Worm (Caenorhabditis elegans): Measurements from ENCODE around the gene Y66D12A.1.
A peak's percentile ranks its signal among the peaks of the same experiment; 100 is the strongest.

Y66D12A.1 gene

ce11 chrIII:11592096-11592495 is 15.9 kb upstream of the Y66D12A.1 start:
- no peak for TF ChIP-seq F13C5.2 (tag; optimal IDR thresholded peaks at IDR 0.05)
- TF ChIP-seq scrt-1 (GFP tag; IDR thresholded peaks at IDR 0.05): no peak
- TF ChIP-seq tra-4 (tag; optimal IDR thresholded peaks at IDR 0.05): no peak
- no peak for TF ChIP-seq hnd-1 (tag; optimal IDR thresholded peaks at IDR 0.05)
- no peak for TF ChIP-seq pes-1 (GFP tag; IDR thresholded peaks at IDR 0.05)

- no peak for TF ChIP-seq flt-1 (GFP tag; IDR thresholded peaks at IDR 0.05)
- TF ChIP-seq aly-1 (tag; optimal IDR thresholded peaks at IDR 0.05): no peak
- no peak for TF ChIP-seq ceh-36 (tag; optimal IDR thresholded peaks at IDR 0.05)
- no peak for TF ChIP-seq ets-7 (tag; optimal IDR thresholded peaks at IDR 0.05)
- TF ChIP-seq scrt-1 (GFP tag; IDR thresholded peaks at IDR 0.05): no peak
- TF ChIP-seq pes-1 (GFP tag; IDR thresholded peaks at IDR 0.05): no peak
- no peak for TF ChIP-seq hmbx-1 (tag; optimal IDR thresholded peaks at IDR 0.05)
- no peak for TF ChIP-seq ceh-13 (GFP tag; optimal IDR thresholded peaks at IDR 0.05)
- no peak for TF ChIP-seq hmg-4 (GFP tag; optimal IDR thresholded peaks at IDR 0.05)
- no peak for TF ChIP-seq F13C5.2 (tag; optimal IDR thresholded peaks at IDR 0.05)
These were observed 1.6 kb downstream of the Y66D12A.1 start, which contains the start of gene Y66D12A.30 for ce11 chrIII:11609568-11609967. Gene Y66D12A.30, plus strand, starts transcription at chrIII:11609868.

DNA sequence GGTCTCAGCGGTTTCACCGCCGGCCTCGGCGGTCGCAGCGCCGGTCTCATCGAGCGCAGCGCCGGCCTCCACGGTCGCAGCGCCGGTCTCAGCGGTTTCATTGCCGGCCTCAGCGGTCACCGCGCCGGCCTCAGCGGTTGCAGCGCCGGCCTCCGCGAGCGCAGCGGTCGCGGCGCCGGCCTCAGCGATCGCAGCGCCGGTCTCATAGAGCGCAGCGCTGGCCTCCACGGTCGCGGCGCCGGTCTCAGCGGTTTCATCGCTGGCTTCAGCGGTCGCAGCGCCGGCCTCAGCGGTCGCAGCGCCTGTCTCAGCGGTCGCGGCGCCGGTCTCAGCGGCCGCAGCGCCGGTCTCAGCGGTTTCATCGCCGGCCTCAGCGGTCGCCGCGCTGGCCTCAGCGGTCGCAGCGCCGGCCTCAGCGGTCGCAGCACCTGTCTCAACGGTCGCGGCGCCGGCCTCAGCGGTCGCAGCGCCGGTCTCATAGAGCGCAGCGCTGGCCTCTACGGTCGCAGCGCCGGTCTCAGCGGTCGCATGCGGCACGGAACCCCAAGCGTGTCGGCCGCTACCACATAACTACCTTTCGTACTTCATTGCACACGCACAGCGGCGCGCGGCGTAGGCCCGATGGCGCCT is 3.8 kb downstream of the Y66D12A.1 start:
- 0 out of 2 replicates have a peak, but pooled peaks have one; percentile 44 for TF ChIP-seq pes-1 (GFP tag; IDR thresholded peaks at IDR 0.05)
- TF ChIP-seq tbx-37 (GFP tag; conservative IDR thresholded peaks at IDR 0.05): no peak

DNA sequence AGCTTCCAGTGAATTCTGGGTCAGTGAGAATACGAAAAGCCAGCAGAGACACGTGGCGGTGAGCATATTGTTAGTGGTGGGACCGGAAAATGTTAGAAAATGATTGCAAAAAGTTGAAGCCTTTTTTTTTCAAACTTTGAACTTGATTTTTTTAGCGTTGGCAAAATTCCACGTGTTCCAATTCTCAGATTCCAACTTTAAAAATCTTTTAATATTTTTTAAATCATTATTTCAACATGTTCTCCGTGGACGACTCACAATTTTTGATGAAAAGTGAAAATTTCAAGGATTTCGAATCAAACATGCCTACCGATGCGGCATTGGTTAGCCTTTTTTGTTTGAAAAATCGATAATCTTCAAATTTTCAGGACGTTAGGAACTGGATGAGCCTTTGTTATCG is 4.4 kb downstream of the Y66D12A.1 start, which contains the start of the genes Y66A7A.9 and Y66A7A.4:
Gene Y66A7A.9 (minus strand): TSS at position 101 of the 400 bp plus-strand sequence.
Gene Y66A7A.4 (plus strand): TSS at position 237 of the 400 bp plus-strand sequence.
- no peak for TF ChIP-seq pes-1 (GFP tag; IDR thresholded peaks at IDR 0.05)

DNA sequence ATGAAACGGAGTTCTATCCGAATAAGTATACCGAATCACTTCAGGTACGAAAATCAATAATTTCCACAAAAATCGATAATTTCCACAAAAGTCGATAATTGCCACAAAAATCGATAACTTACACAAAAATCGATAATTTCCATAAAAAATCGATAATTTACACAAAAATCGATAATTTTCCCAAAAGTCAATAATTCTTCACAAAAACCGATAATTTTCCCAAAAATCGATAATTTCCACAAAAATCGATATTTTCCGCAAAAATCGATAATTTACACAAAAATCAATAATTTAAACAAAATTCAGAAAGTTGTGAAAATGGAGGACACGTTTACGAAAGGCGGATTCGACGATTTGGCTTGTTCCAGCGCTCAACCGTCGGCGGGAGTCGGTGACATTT is 6.9 kb downstream of the Y66D12A.1 start:
- TF ChIP-seq B0310.2 (tag; optimal IDR thresholded peaks at IDR 0.05) (no peak), tbx-11 (GFP tag; IDR thresholded peaks at IDR 0.05) (no peak)

- TF ChIP-seq ceh-13 (GFP tag; optimal IDR thresholded peaks at IDR 0.05) (no peak), pes-1 (GFP tag; IDR thresholded peaks at IDR 0.05) (no peak), tbx-37 (GFP tag; conservative IDR thresholded peaks at IDR 0.05) (no peak), ets-7 (tag; optimal IDR thresholded peaks at IDR 0.05) (no peak), hnd-1 (tag; optimal IDR thresholded peaks at IDR 0.05) (no peak), hmg-4 (GFP tag; optimal IDR thresholded peaks at IDR 0.05) (no peak), B0310.2 (tag; optimal IDR thresholded peaks at IDR 0.05) (no peak), ceh-36 (tag; optimal IDR thresholded peaks at IDR 0.05) (no peak), ama-1 (optimal IDR thresholded peaks at IDR 0.05) (no peak), scrt-1 (GFP tag; IDR thresholded peaks at IDR 0.05) (no peak), tbx-11 (GFP tag; IDR thresholded peaks at IDR 0.05) (no peak), flt-1 (GFP tag; IDR thresholded peaks at IDR 0.05) (no peak)
These were observed 7.8 kb downstream of the Y66D12A.1 start for ce11 chrIII:11615802-11616201.

ce11 chrIII:11616446-11616845 is 8.5 kb downstream of the Y66D12A.1 start, which contains the start of gene ceh-91:
Gene ceh-91, plus strand, starts transcription at chrIII:11616746.
- TF ChIP-seq ama-1 (optimal IDR thresholded peaks at IDR 0.05) (no peak), ceh-36 (tag; optimal IDR thresholded peaks at IDR 0.05) (no peak), aly-1 (tag; optimal IDR thresholded peaks at IDR 0.05) (no peak), pes-1 (GFP tag; IDR thresholded peaks at IDR 0.05) (no peak), tbx-37 (GFP tag; conservative IDR thresholded peaks at IDR 0.05) (no peak), ets-7 (tag; optimal IDR thresholded peaks at IDR 0.05) (no peak), F13C5.2 (tag; optimal IDR thresholded peaks at IDR 0.05) (no peak), flt-1 (GFP tag; IDR thresholded peaks at IDR 0.05) (no peak), scrt-1 (GFP tag; IDR thresholded peaks at IDR 0.05) (no peak), hnd-1 (tag; optimal IDR thresholded peaks at IDR 0.05) (no peak), B0310.2 (tag; optimal IDR thresholded peaks at IDR 0.05) (no peak), ceh-13 (GFP tag; optimal IDR thresholded peaks at IDR 0.05) (no peak), hmbx-1 (tag; optimal IDR thresholded peaks at IDR 0.05) (no peak), tbx-11 (GFP tag; IDR thresholded peaks at IDR 0.05) (no peak), sea-1 (GFP tag; conservative IDR thresholded peaks at IDR 0.05) (no peak), tra-4 (tag; optimal IDR thresholded peaks at IDR 0.05) (no peak), hmg-4 (GFP tag; optimal IDR thresholded peaks at IDR 0.05) (no peak)

DNA sequence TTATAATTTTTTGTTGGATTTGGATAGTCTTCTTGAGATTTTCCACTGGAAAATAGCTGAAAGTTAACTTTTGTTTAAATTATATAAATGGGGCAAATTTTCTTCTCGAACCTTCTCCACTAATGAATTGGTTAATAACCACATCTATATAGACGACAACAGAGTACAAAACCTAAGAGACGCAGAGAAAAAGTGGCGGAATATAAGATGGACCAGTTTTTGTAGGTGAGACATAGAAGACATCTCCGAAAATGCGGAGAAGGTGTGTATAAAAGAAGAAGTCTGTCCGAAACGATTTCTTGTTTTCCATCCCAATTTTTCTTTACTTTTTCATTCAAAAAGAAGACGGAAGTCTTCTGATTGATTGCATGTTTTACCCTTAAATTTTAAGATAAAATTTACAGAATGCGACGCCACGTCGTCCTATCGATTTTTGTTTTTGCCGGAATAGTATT is 16.9 kb downstream of the Y66D12A.1 start, which contains the start of gene gly-8:
Gene gly-8 (plus strand): TSS at position 405 of the 455 bp plus-strand sequence.
- no peak for TF ChIP-seq tra-4 (tag; optimal IDR thresholded peaks at IDR 0.05)
- TF ChIP-seq hmbx-1 (tag; optimal IDR thresholded peaks at IDR 0.05): no peak
- no peak for TF ChIP-seq F13C5.2 (tag; optimal IDR thresholded peaks at IDR 0.05)
- no peak for TF ChIP-seq ceh-13 (GFP tag; optimal IDR thresholded peaks at IDR 0.05)
- no peak for TF ChIP-seq ama-1 (optimal IDR thresholded peaks at IDR 0.05)

- TF ChIP-seq tbx-11 (GFP tag; IDR thresholded peaks at IDR 0.05): no peak
- no peak for TF ChIP-seq tbx-37 (GFP tag; conservative IDR thresholded peaks at IDR 0.05)
- no peak for TF ChIP-seq ama-1 (optimal IDR thresholded peaks at IDR 0.05)
- TF ChIP-seq hmg-4 (GFP tag; optimal IDR thresholded peaks at IDR 0.05): no peak
- TF ChIP-seq ceh-13 (GFP tag; optimal IDR thresholded peaks at IDR 0.05): no peak
- no peak for TF ChIP-seq ets-7 (tag; optimal IDR thresholded peaks at IDR 0.05)
- TF ChIP-seq ceh-36 (tag; optimal IDR thresholded peaks at IDR 0.05): no peak
- TF ChIP-seq pes-1 (GFP tag; IDR thresholded peaks at IDR 0.05): no peak
- no peak for TF ChIP-seq hmbx-1 (tag; optimal IDR thresholded peaks at IDR 0.05)
- no peak for TF ChIP-seq scrt-1 (GFP tag; IDR thresholded peaks at IDR 0.05)
- no peak for TF ChIP-seq F13C5.2 (tag; optimal IDR thresholded peaks at IDR 0.05)
- no peak for TF ChIP-seq B0310.2 (tag; optimal IDR thresholded peaks at IDR 0.05)
- TF ChIP-seq tra-4 (tag; optimal IDR thresholded peaks at IDR 0.05): no peak
- no peak for TF ChIP-seq sea-1 (GFP tag; conservative IDR thresholded peaks at IDR 0.05)
- TF ChIP-seq hnd-1 (tag; optimal IDR thresholded peaks at IDR 0.05): no peak
- TF ChIP-seq flt-1 (GFP tag; IDR thresholded peaks at IDR 0.05): no peak
- no peak for TF ChIP-seq aly-1 (tag; optimal IDR thresholded peaks at IDR 0.05)
These were observed 19.7 kb downstream of the Y66D12A.1 start for ce11 chrIII:11627631-11628030.

Measured in whole organism, early embryonic.